Fruit fly (Drosophila melanogaster): ENCODE results near the gene Ubr3.

Ubr3 gene

dm6 chrX:7937588-7938481 is 2.1 kb downstream of the Ubr3 start (continued):
- peak; percentile 90 for TF ChIP-seq dmrt99B (tag; optimal IDR thresholded peaks at IDR 0.05)
- peak; percentile 78 for TF ChIP-seq Xbp1 (GFP tag; optimal IDR thresholded peaks at IDR 0.05)
- TF ChIP-seq lab (GFP tag; optimal IDR thresholded peaks at IDR 0.05) = peak; percentile 65
- TF ChIP-seq Chrac-16 (GFP tag; optimal IDR thresholded peaks at IDR 0.05) = peak; percentile 82
- TF ChIP-seq Opbp (GFP tag; IDR thresholded peaks at IDR 0.05; ENCODE audit: partially characterized antibody) = 0 out of 3 replicates have a peak, but pooled peaks have one; percentile 6
- TF ChIP-seq pnt (GFP tag; optimal IDR thresholded peaks at IDR 0.05) = peak; percentile 86
- TF ChIP-seq Xrp1 (GFP tag; IDR thresholded peaks at IDR 0.05) = peak; percentile 80
- no peak for TF ChIP-seq nerfin-2 (GFP tag; IDR thresholded peaks at IDR 0.05; ENCODE audit: partially characterized antibody)
- no peak for TF ChIP-seq CG34224 (GFP tag; IDR thresholded peaks at IDR 0.05; ENCODE audit: partially characterized antibody)
- TF ChIP-seq CG1792 (GFP tag; optimal IDR thresholded peaks at IDR 0.05) = peak; percentile 80
- peak; percentile 58 for TF ChIP-seq E2f1 (GFP tag; IDR thresholded peaks at IDR 0.05)
- TF ChIP-seq Sox100B (GFP tag; optimal IDR thresholded peaks at IDR 0.05) = peak; percentile 93
- TF ChIP-seq sob (GFP tag; IDR thresholded peaks at IDR 0.05) = 0 out of 2 replicates have a peak, but pooled peaks have one; percentile 36
- peak; percentile 62 for TF ChIP-seq Nf-YC (tag; optimal IDR thresholded peaks at IDR 0.05)
- peak; percentile 73 to 77 for TF ChIP-seq dpn (GFP tag; optimal IDR thresholded peaks at IDR 0.05)
- peak; percentile 83 for TF ChIP-seq CG12391 (tag; optimal IDR thresholded peaks at IDR 0.05)
- TF ChIP-seq CG11398 (GFP tag; optimal IDR thresholded peaks at IDR 0.05) = peak; percentile 76
- TF ChIP-seq CG5245 (GFP tag; optimal IDR thresholded peaks at IDR 0.05) = peak; percentile 61
- no peak for TF ChIP-seq CkIIα-i1 (GFP tag; IDR thresholded peaks at IDR 0.05)
- TF ChIP-seq hkb (optimal IDR thresholded peaks at IDR 0.05) = no peak
- TF ChIP-seq hkb (GFP tag; IDR thresholded peaks at IDR 0.05) = peak; percentile 61; the same call in 1 of the 2 replicates
- peak; percentile 35 for TF ChIP-seq CG10565 (GFP tag; optimal IDR thresholded peaks at IDR 0.05)
- peak; percentile 58; the same call in 2 of the 3 replicates for TF ChIP-seq CG34422 (GFP tag; IDR thresholded peaks at IDR 0.05)
- peak; percentile 35 for TF ChIP-seq CG12299 (tag; optimal IDR thresholded peaks at IDR 0.05)
- TF ChIP-seq Hr3 (GFP tag; optimal IDR thresholded peaks at IDR 0.05) = peak; percentile 80
- TF ChIP-seq CG18764 (GFP tag; optimal IDR thresholded peaks at IDR 0.05) = peak; percentile 61
- no peak for TF ChIP-seq Dbx (GFP tag; IDR thresholded peaks at IDR 0.05)
- no peak for TF ChIP-seq yki (optimal IDR thresholded peaks at IDR 0.05)
- peak; percentile 89 for TF ChIP-seq CG2712 (tag; optimal IDR thresholded peaks at IDR 0.05)
- no peak for TF ChIP-seq pita (GFP tag; optimal IDR thresholded peaks at IDR 0.05)
- TF ChIP-seq zen2 (GFP tag; IDR thresholded peaks at IDR 0.05; ENCODE audit: partially characterized antibody) = no peak
- peak; percentile 84 for TF ChIP-seq lmd (GFP tag; IDR thresholded peaks at IDR 0.05)
- TF ChIP-seq CG31365 (tag; optimal IDR thresholded peaks at IDR 0.05) = peak; percentile 2
- TF ChIP-seq sqz (GFP tag; optimal IDR thresholded peaks at IDR 0.05) = peak; percentile 82
- TF ChIP-seq CG2202 (tag; optimal IDR thresholded peaks at IDR 0.05) = peak; percentile 73
- no peak for TF ChIP-seq CG13287 (GFP tag; IDR thresholded peaks at IDR 0.05; ENCODE audit: partially characterized antibody)
- TF ChIP-seq CG6683 (GFP tag; optimal IDR thresholded peaks at IDR 0.05) = peak; percentile 41
- TF ChIP-seq CG8478 (optimal IDR thresholded peaks at IDR 0.05) = peak; percentile 98
- peak; percentile 87 for TF ChIP-seq Sox102F (GFP tag; optimal IDR thresholded peaks at IDR 0.05)
- TF ChIP-seq CG2889 (GFP tag; IDR thresholded peaks at IDR 0.05) = 0 out of 3 replicates have a peak, but pooled peaks have one; percentile 15
- TF ChIP-seq pb (GFP tag; optimal IDR thresholded peaks at IDR 0.05) = peak; percentile 86
- peak; percentile 64 for TF ChIP-seq CG6813 (GFP tag; optimal IDR thresholded peaks at IDR 0.05)
- peak; percentile 90 for TF ChIP-seq Oli (tag; optimal IDR thresholded peaks at IDR 0.05)
- peak; percentile 66 to 87 for TF ChIP-seq bsh (GFP tag; optimal IDR thresholded peaks at IDR 0.05)
- peak; percentile 69; the same call in 2 of the 3 replicates for TF ChIP-seq jigr1 (GFP tag; IDR thresholded peaks at IDR 0.05)
- TF ChIP-seq YL-1 (GFP tag; optimal IDR thresholded peaks at IDR 0.05) = peak; percentile 37
- peak; percentile 62 for TF ChIP-seq HHEX (GFP tag; optimal IDR thresholded peaks at IDR 0.05)
- peak; percentile 73 for TF ChIP-seq CG11723 (GFP tag; optimal IDR thresholded peaks at IDR 0.05)

Data from whole organism, embryonic.